Fruit fly (Drosophila melanogaster): ENCODE data around the gene TP53INP.

The TP53INP gene

dm6 chr3L:4411951-4412350 is 5.2 kb downstream of the TP53INP start:
- TF ChIP-seq Vsx2 (GFP tag; optimal IDR thresholded peaks at IDR 0.05; ENCODE audit: partially characterized antibody) (no peak), sv (GFP tag; optimal IDR thresholded peaks at IDR 0.05) (no peak), CrebA (GFP tag; optimal IDR thresholded peaks at IDR 0.05; ENCODE audit: borderline replicate concordance) (no peak), foxo (GFP tag; optimal IDR thresholded peaks at IDR 0.05) (no peak), br (GFP tag; optimal IDR thresholded peaks at IDR 0.05) (no peak), ey (GFP tag; optimal IDR thresholded peaks at IDR 0.05) (no peak), Mio (GFP tag; optimal IDR thresholded peaks at IDR 0.05) (no peak), woc (GFP tag; optimal IDR thresholded peaks at IDR 0.05) (no peak), fru (GFP tag; optimal IDR thresholded peaks at IDR 0.05) (no peak), CG32264 (GFP tag; optimal IDR thresholded peaks at IDR 0.05) (no peak), usp (GFP tag; optimal IDR thresholded peaks at IDR 0.05) (no peak), dmrt93B (GFP tag; optimal IDR thresholded peaks at IDR 0.05) (no peak), Sp1 (GFP tag; optimal IDR thresholded peaks at IDR 0.05) (no peak), h (GFP tag; optimal IDR thresholded peaks at IDR 0.05) (no peak), psq (GFP tag; optimal IDR thresholded peaks at IDR 0.05) (no peak), dl (GFP tag; optimal IDR thresholded peaks at IDR 0.05; ENCODE audit: insufficient read depth in 1 of 2, partially characterized antibody in 2 of 2) (no peak), pan (optimal IDR thresholded peaks at IDR 0.05) (no peak), dsf (GFP tag; optimal IDR thresholded peaks at IDR 0.05; ENCODE audit: borderline replicate concordance) (no peak), lola (GFP tag; optimal IDR thresholded peaks at IDR 0.05) (no peak)

DNA sequence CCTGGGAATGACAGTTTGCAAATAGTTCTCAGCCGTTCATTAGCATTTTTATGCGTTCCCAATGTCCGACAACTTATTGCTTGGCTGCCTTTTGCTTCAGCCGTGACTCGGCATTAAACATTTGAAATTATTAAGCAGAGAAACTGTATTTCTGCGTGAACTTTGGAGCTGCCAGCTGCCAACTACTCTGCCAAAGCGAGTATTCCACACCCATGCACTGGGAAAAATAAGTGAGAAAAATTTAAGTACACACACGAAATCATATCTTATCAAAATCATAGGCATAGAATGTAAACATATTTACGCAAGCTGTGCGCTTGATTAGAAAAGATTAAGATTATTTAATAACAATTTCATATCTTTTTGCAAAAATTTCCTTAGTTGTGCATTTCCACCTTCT is 6.2 kb downstream of the TP53INP start:
- no peak for TF ChIP-seq usp (GFP tag; optimal IDR thresholded peaks at IDR 0.05)
- TF ChIP-seq woc (GFP tag; optimal IDR thresholded peaks at IDR 0.05): no peak
- no peak for TF ChIP-seq Hr78 (GFP tag; optimal IDR thresholded peaks at IDR 0.05)
- no peak for TF ChIP-seq foxo (GFP tag; optimal IDR thresholded peaks at IDR 0.05)
- TF ChIP-seq N (GFP tag; optimal IDR thresholded peaks at IDR 0.05): no peak
- no peak for TF ChIP-seq Myc (optimal IDR thresholded peaks at IDR 0.05)
- no peak for TF ChIP-seq sv (GFP tag; optimal IDR thresholded peaks at IDR 0.05)
- no peak for TF ChIP-seq fru (GFP tag; optimal IDR thresholded peaks at IDR 0.05)
- TF ChIP-seq dmrt93B (GFP tag; optimal IDR thresholded peaks at IDR 0.05): no peak
- no peak for TF ChIP-seq Vsx2 (GFP tag; optimal IDR thresholded peaks at IDR 0.05; ENCODE audit: partially characterized antibody)
- TF ChIP-seq Dif (GFP tag; optimal IDR thresholded peaks at IDR 0.05; ENCODE audit: partially characterized antibody): no peak
- TF ChIP-seq dsf (GFP tag; optimal IDR thresholded peaks at IDR 0.05; ENCODE audit: borderline replicate concordance): no peak
- TF ChIP-seq lola (GFP tag; optimal IDR thresholded peaks at IDR 0.05): no peak
- TF ChIP-seq rgr (GFP tag; optimal IDR thresholded peaks at IDR 0.05): no peak
- TF ChIP-seq HLH106 (tag; optimal IDR thresholded peaks at IDR 0.05): no peak
- TF ChIP-seq Abd-B (GFP tag; optimal IDR thresholded peaks at IDR 0.05): no peak

DNA sequence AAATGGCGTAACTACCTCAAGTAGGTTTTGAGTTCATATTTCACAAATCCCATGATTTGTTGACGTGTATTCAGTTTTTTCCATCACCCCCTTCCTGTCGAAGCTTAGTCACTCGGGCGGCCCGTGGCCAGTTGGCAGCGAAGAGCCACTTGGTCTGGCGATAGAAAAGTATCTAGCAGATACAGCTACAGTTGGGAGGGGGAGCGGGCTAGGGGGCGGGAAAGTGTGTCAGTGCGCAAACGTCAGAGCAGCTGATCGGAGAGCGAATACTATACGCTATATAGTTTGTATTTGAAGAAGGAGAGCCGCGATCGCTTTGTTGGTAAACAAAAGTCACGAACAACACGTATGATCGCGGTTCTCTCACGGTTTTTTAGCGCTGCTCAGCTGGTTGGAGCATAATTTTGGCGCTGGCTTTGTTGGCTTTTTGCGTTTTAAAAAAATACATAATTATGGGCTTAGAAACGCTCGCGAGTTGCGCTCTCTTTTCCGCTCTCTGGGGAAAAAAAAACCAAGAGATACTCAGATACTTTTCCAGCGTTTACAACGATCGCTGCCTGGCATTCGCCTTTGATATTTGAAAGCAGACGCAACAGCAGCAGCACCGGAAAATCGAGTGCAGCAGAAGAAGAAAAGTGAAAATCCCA is 7.2 kb downstream of the TP53INP start:
- TF ChIP-seq tai (GFP tag; optimal IDR thresholded peaks at IDR 0.05) (peak; percentile 1), woc (GFP tag; optimal IDR thresholded peaks at IDR 0.05) (no peak)

DNA sequence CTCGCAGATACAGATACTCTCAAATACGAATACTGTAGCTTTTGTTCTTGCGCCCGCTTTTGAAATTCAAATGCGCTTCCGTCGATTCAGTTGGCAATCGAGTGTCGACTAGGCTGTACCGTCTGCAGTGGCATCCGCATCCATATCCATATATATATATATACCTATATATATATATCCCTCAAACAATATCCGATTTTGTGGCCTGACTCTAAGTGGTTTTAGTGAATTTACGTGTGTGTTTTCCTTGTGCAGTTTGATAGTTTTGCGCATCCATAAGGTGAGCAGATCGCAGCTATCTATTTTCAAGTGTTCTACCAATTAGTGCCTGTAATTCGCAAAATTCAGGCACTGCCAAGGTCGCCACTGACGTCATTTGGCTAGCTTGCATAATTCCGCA is 7.8 kb downstream of the TP53INP start:
- TF ChIP-seq Vsx2 (GFP tag; optimal IDR thresholded peaks at IDR 0.05; ENCODE audit: partially characterized antibody) (peak; percentile 5), pan (optimal IDR thresholded peaks at IDR 0.05) (no peak), tai (GFP tag; optimal IDR thresholded peaks at IDR 0.05) (no peak), dsf (GFP tag; optimal IDR thresholded peaks at IDR 0.05; ENCODE audit: borderline replicate concordance) (no peak), Mio (GFP tag; optimal IDR thresholded peaks at IDR 0.05) (no peak), jim (GFP tag; optimal IDR thresholded peaks at IDR 0.05) (no peak), ey (GFP tag; optimal IDR thresholded peaks at IDR 0.05) (no peak), h (GFP tag; optimal IDR thresholded peaks at IDR 0.05) (no peak), OdsH (GFP tag; optimal IDR thresholded peaks at IDR 0.05) (peak; percentile 13), woc (GFP tag; optimal IDR thresholded peaks at IDR 0.05) (no peak), lola (GFP tag; optimal IDR thresholded peaks at IDR 0.05) (no peak), Jra (GFP tag; optimal IDR thresholded peaks at IDR 0.05) (no peak), Myc (optimal IDR thresholded peaks at IDR 0.05) (no peak), CG32264 (GFP tag; optimal IDR thresholded peaks at IDR 0.05) (no peak), rgr (GFP tag; optimal IDR thresholded peaks at IDR 0.05) (no peak), Rel (GFP tag; optimal IDR thresholded peaks at IDR 0.05) (peak; percentile 34), Rel (tag; optimal IDR thresholded peaks at IDR 0.05) (no peak), dmrt93B (GFP tag; optimal IDR thresholded peaks at IDR 0.05) (no peak), dl (GFP tag; optimal IDR thresholded peaks at IDR 0.05; ENCODE audit: insufficient read depth in 1 of 2, partially characterized antibody in 2 of 2) (no peak), Dif (GFP tag; optimal IDR thresholded peaks at IDR 0.05; ENCODE audit: partially characterized antibody) (peak; percentile 50), Sp1 (GFP tag; optimal IDR thresholded peaks at IDR 0.05) (peak; percentile 6), Dfd (GFP tag; optimal IDR thresholded peaks at IDR 0.05) (no peak)
